Fruit fly (Drosophila melanogaster): Measurements from ENCODE around the gene Prp18.

Prp18 gene

dm6 chr3R:19064037-19064664, 33.1 kb upstream of the Prp18 start:
- no peak for TF ChIP-seq Sin3A (optimal IDR thresholded peaks at IDR 0.05)
- no peak for TF ChIP-seq Myc (optimal IDR thresholded peaks at IDR 0.05)
- no peak for TF ChIP-seq h (optimal IDR thresholded peaks at IDR 0.05)
- TF ChIP-seq ttk (optimal IDR thresholded peaks at IDR 0.05): no peak

dm6 chr3R:19062549-19062948, 31.5 kb upstream of the Prp18 start:
- no peak for TF ChIP-seq ttk (optimal IDR thresholded peaks at IDR 0.05)
- no peak for TF ChIP-seq Myc (optimal IDR thresholded peaks at IDR 0.05)

- TF ChIP-seq insv (optimal IDR thresholded peaks at IDR 0.05): no peak
- TF ChIP-seq h (optimal IDR thresholded peaks at IDR 0.05): no peak
- TF ChIP-seq ttk (optimal IDR thresholded peaks at IDR 0.05): no peak
- TF ChIP-seq Myc (optimal IDR thresholded peaks at IDR 0.05): no peak
- TF ChIP-seq psq (optimal IDR thresholded peaks at IDR 0.05): no peak
Measured at dm6 chr3R:19060173-19060572, 29.1 kb upstream of the Prp18 start.

- TF ChIP-seq Sin3A (optimal IDR thresholded peaks at IDR 0.05): no peak
- TF ChIP-seq ttk (optimal IDR thresholded peaks at IDR 0.05): no peak
- TF ChIP-seq psq (optimal IDR thresholded peaks at IDR 0.05): no peak
- no peak for TF ChIP-seq insv (optimal IDR thresholded peaks at IDR 0.05)
- no peak for TF ChIP-seq h (optimal IDR thresholded peaks at IDR 0.05)
- TF ChIP-seq Myc (optimal IDR thresholded peaks at IDR 0.05): no peak
Measured at dm6 chr3R:19059285-19059684, 28.2 kb upstream of the Prp18 start.

dm6 chr3R:19058384-19058783, 27.3 kb upstream of the Prp18 start:
- no peak for TF ChIP-seq psq (optimal IDR thresholded peaks at IDR 0.05)
- TF ChIP-seq h (optimal IDR thresholded peaks at IDR 0.05): no peak
- no peak for TF ChIP-seq ttk (optimal IDR thresholded peaks at IDR 0.05)
- no peak for TF ChIP-seq Sin3A (optimal IDR thresholded peaks at IDR 0.05)
- TF ChIP-seq insv (optimal IDR thresholded peaks at IDR 0.05): no peak
- TF ChIP-seq Myc (optimal IDR thresholded peaks at IDR 0.05): no peak

- no peak for TF ChIP-seq psq (optimal IDR thresholded peaks at IDR 0.05)
- TF ChIP-seq ttk (optimal IDR thresholded peaks at IDR 0.05): no peak
- no peak for TF ChIP-seq Myc (optimal IDR thresholded peaks at IDR 0.05)
- no peak for TF ChIP-seq insv (optimal IDR thresholded peaks at IDR 0.05)
- TF ChIP-seq Sin3A (optimal IDR thresholded peaks at IDR 0.05): no peak
- no peak for TF ChIP-seq h (optimal IDR thresholded peaks at IDR 0.05)
Measured at dm6 chr3R:19056884-19057283, 25.8 kb upstream of the Prp18 start.

dm6 chr3R:19054839-19055238, 23.8 kb upstream of the Prp18 start:
- TF ChIP-seq psq (optimal IDR thresholded peaks at IDR 0.05) (no peak), insv (optimal IDR thresholded peaks at IDR 0.05) (no peak), ttk (optimal IDR thresholded peaks at IDR 0.05) (no peak), Sin3A (optimal IDR thresholded peaks at IDR 0.05) (no peak), h (optimal IDR thresholded peaks at IDR 0.05) (no peak)

dm6 chr3R:19052475-19052874, 21.4 kb upstream of the Prp18 start:
- no peak for TF ChIP-seq Myc (optimal IDR thresholded peaks at IDR 0.05)
- no peak for TF ChIP-seq ttk (optimal IDR thresholded peaks at IDR 0.05)
- no peak for TF ChIP-seq psq (optimal IDR thresholded peaks at IDR 0.05)
- TF ChIP-seq h (optimal IDR thresholded peaks at IDR 0.05): no peak
- TF ChIP-seq insv (optimal IDR thresholded peaks at IDR 0.05): no peak
- no peak for TF ChIP-seq Sin3A (optimal IDR thresholded peaks at IDR 0.05)

dm6 chr3R:19051247-19051646, 20.2 kb upstream of the Prp18 start:
- no peak for TF ChIP-seq insv (optimal IDR thresholded peaks at IDR 0.05)
- no peak for TF ChIP-seq ttk (optimal IDR thresholded peaks at IDR 0.05)
- TF ChIP-seq Myc (optimal IDR thresholded peaks at IDR 0.05): no peak
- TF ChIP-seq h (optimal IDR thresholded peaks at IDR 0.05): no peak

dm6 chr3R:19044638-19045037, 13.6 kb upstream of the Prp18 start:
- TF ChIP-seq Sin3A (optimal IDR thresholded peaks at IDR 0.05) (no peak), h (optimal IDR thresholded peaks at IDR 0.05) (no peak), insv (optimal IDR thresholded peaks at IDR 0.05) (no peak), Myc (optimal IDR thresholded peaks at IDR 0.05) (no peak), psq (optimal IDR thresholded peaks at IDR 0.05) (no peak), ttk (optimal IDR thresholded peaks at IDR 0.05) (no peak)

dm6 chr3R:19040685-19041084, 9.6 kb upstream of the Prp18 start:
- TF ChIP-seq ttk (optimal IDR thresholded peaks at IDR 0.05) (no peak), psq (optimal IDR thresholded peaks at IDR 0.05) (no peak), Sin3A (optimal IDR thresholded peaks at IDR 0.05) (no peak), h (optimal IDR thresholded peaks at IDR 0.05) (no peak), insv (optimal IDR thresholded peaks at IDR 0.05) (no peak)

dm6 chr3R:19036521-19037142, 5.6 kb upstream of the Prp18 start:
- TF ChIP-seq psq (optimal IDR thresholded peaks at IDR 0.05): no peak
- TF ChIP-seq h (optimal IDR thresholded peaks at IDR 0.05): no peak
- TF ChIP-seq Sin3A (optimal IDR thresholded peaks at IDR 0.05): no peak
- TF ChIP-seq insv (optimal IDR thresholded peaks at IDR 0.05): no peak
- no peak for TF ChIP-seq ttk (optimal IDR thresholded peaks at IDR 0.05)
- no peak for TF ChIP-seq Myc (optimal IDR thresholded peaks at IDR 0.05)

dm6 chr3R:19033238-19033637, 2.2 kb upstream of the Prp18 start, which contains the start of gene CG6026:
CG6026 (plus strand) TSS chr3R:19033538.
- no peak for TF ChIP-seq Myc (optimal IDR thresholded peaks at IDR 0.05)
- no peak for TF ChIP-seq Sin3A (optimal IDR thresholded peaks at IDR 0.05)
- no peak for TF ChIP-seq ttk (optimal IDR thresholded peaks at IDR 0.05)
- TF ChIP-seq insv (optimal IDR thresholded peaks at IDR 0.05): no peak
- TF ChIP-seq h (optimal IDR thresholded peaks at IDR 0.05): no peak
- no peak for TF ChIP-seq psq (optimal IDR thresholded peaks at IDR 0.05)

All from Kc167 (cell line).